Fruit fly (Drosophila melanogaster): ENCODE data around the gene Pkcdelta.

The Pkcdelta gene

dm6 chrX:12469778-12470177 lies 37.8 kb downstream of the Pkcdelta start (continued):
- TF ChIP-seq Myb (GFP tag; optimal IDR thresholded peaks at IDR 0.05) = no peak
- peak; percentile 32 for TF ChIP-seq en (GFP tag; optimal IDR thresholded peaks at IDR 0.05)
- peak; percentile 38 for TF ChIP-seq bab2 (GFP tag; optimal IDR thresholded peaks at IDR 0.05)
- TF ChIP-seq CG17328 (GFP tag; IDR thresholded peaks at IDR 0.05) = no peak
- peak; percentile 11 for TF ChIP-seq Camta (GFP tag; optimal IDR thresholded peaks at IDR 0.05)
- TF ChIP-seq CG18476 (GFP tag; optimal IDR thresholded peaks at IDR 0.05) = peak; percentile 67
- peak; percentile 73 for TF ChIP-seq CG17361 (GFP tag; IDR thresholded peaks at IDR 0.05)
- 0 out of 3 replicates have a peak, but pooled peaks have one; percentile 52 for TF ChIP-seq zfh1 (GFP tag; IDR thresholded peaks at IDR 0.05)
- TF ChIP-seq peb (GFP tag; IDR thresholded peaks at IDR 0.05) = 0 out of 2 replicates have a peak, but pooled peaks have one; percentile 18
- 0 out of 2 replicates have a peak, but pooled peaks have one; percentile 4 for TF ChIP-seq Ravus (GFP tag; IDR thresholded peaks at IDR 0.05)
- TF ChIP-seq CoRest (tag; optimal IDR thresholded peaks at IDR 0.05) = peak; percentile 69
- TF ChIP-seq sim (GFP tag; IDR thresholded peaks at IDR 0.05) = no peak
- TF ChIP-seq caup (GFP tag; optimal IDR thresholded peaks at IDR 0.05; ENCODE audit: severe bottlenecking) = peak; percentile 19
- TF ChIP-seq CG10565 (GFP tag; optimal IDR thresholded peaks at IDR 0.05) = no peak
- TF ChIP-seq Scr (GFP tag; IDR thresholded peaks at IDR 0.05; ENCODE audit: partially characterized antibody) = no peak
- TF ChIP-seq Trl (optimal IDR thresholded peaks at IDR 0.05) = no peak
- peak; percentile 2 for TF ChIP-seq Trl (GFP tag; optimal IDR thresholded peaks at IDR 0.05)
- TF ChIP-seq CG7372 (GFP tag; IDR thresholded peaks at IDR 0.05) = peak; percentile 63; the same call in 1 of the 2 replicates
- TF ChIP-seq CG5180 (GFP tag; optimal IDR thresholded peaks at IDR 0.05) = peak; percentile 3
- no peak for TF ChIP-seq usp (GFP tag; optimal IDR thresholded peaks at IDR 0.05)
- TF ChIP-seq CG13775 (GFP tag; optimal IDR thresholded peaks at IDR 0.05) = peak; percentile 64
- TF ChIP-seq Rfx (GFP tag; IDR thresholded peaks at IDR 0.05) = peak; percentile 74
- TF ChIP-seq CG14710 (tag; optimal IDR thresholded peaks at IDR 0.05) = peak; percentile 16
- TF ChIP-seq lmd (GFP tag; IDR thresholded peaks at IDR 0.05) = peak; percentile 68
- peak; percentile 13 for TF ChIP-seq CrebB (tag; optimal IDR thresholded peaks at IDR 0.05)
- TF ChIP-seq abd-A (tag; optimal IDR thresholded peaks at IDR 0.05) = no peak
- no peak for TF ChIP-seq hb (GFP tag; IDR thresholded peaks at IDR 0.05; ENCODE audit: partially characterized antibody)
- peak; percentile 75 for TF ChIP-seq lab (GFP tag; optimal IDR thresholded peaks at IDR 0.05)
- TF ChIP-seq CHES-1-like (GFP tag; optimal IDR thresholded peaks at IDR 0.05) = peak; percentile 7
- peak; percentile 23 for TF ChIP-seq CG6654 (GFP tag; optimal IDR thresholded peaks at IDR 0.05)
- TF ChIP-seq CG9932 (GFP tag; IDR thresholded peaks at IDR 0.05) = peak; percentile 75
- TF ChIP-seq pho (GFP tag; optimal IDR thresholded peaks at IDR 0.05) = peak; percentile 65
- TF ChIP-seq Meics (GFP tag; optimal IDR thresholded peaks at IDR 0.05) = peak; percentile 80
- TF ChIP-seq Eip74EF (GFP tag; optimal IDR thresholded peaks at IDR 0.05) = no peak
- TF ChIP-seq CG17829 (tag; optimal IDR thresholded peaks at IDR 0.05) = no peak
- peak; percentile 56 for TF ChIP-seq seq (GFP tag; IDR thresholded peaks at IDR 0.05)
- TF ChIP-seq CG9876 (GFP tag; optimal IDR thresholded peaks at IDR 0.05) = no peak
- peak in 1 of 3 experiments; percentile 18 for TF ChIP-seq lola (GFP tag; optimal IDR thresholded peaks at IDR 0.05)
- TF ChIP-seq shn (GFP tag; optimal IDR thresholded peaks at IDR 0.05) = peak; percentile 26
- peak; percentile 39 for TF ChIP-seq CG10274 (GFP tag; optimal IDR thresholded peaks at IDR 0.05)
- TF ChIP-seq CG17359 (tag; optimal IDR thresholded peaks at IDR 0.05) = peak; percentile 61
- peak; percentile 37; the same call in 1 of the 2 replicates for TF ChIP-seq ap (GFP tag; IDR thresholded peaks at IDR 0.05)
- no peak for TF ChIP-seq CG14965 (GFP tag; optimal IDR thresholded peaks at IDR 0.05; ENCODE audit: borderline replicate concordance)
- TF ChIP-seq NFAT (GFP tag; IDR thresholded peaks at IDR 0.05) = peak; percentile 59; the same call in 1 of the 2 replicates
- 0 out of 3 replicates have a peak, but pooled peaks have one; percentile 33 for TF ChIP-seq CG2889 (GFP tag; IDR thresholded peaks at IDR 0.05)
- peak; percentile 54 for TF ChIP-seq Drgx (GFP tag; IDR thresholded peaks at IDR 0.05)
- no peak for TF ChIP-seq inv (GFP tag; IDR thresholded peaks at IDR 0.05; ENCODE audit: partially characterized antibody)
- TF ChIP-seq exex (tag; optimal IDR thresholded peaks at IDR 0.05) = no peak
- TF ChIP-seq CG31365 (tag; optimal IDR thresholded peaks at IDR 0.05) = no peak
- TF ChIP-seq CG2712 (tag; optimal IDR thresholded peaks at IDR 0.05) = peak; percentile 48
